Fruit fly (Drosophila melanogaster) whole organism, embryonic: Measurements from ENCODE around the gene CG13250.

Experiments
- Abd-B ChIP-seq: fragments of 200-800 bp; sonication (Bioruptor generic); optimal IDR thresholded peaks from 2 replicates; lab custom pipeline; 2018; ENCODE audit warnings: missing biosample characterization, mild to moderate bottlenecking, missing genetic modification characterization, moderate library complexity
- Aef1 ChIP-seq: fragments of 200-800 bp; sonication (Bioruptor generic); IDR thresholded peaks from 3 replicates; pipeline ENCODE4 v1.3.6; 2022; ENCODE audit warnings: missing biosample characterization, missing genetic modification characterization
- Asciz ChIP-seq: fragments of 200-800 bp; sonication (Bioruptor generic); optimal IDR thresholded peaks from 2 replicates; lab custom pipeline; 2017; ENCODE audit warnings: missing biosample characterization, mild to moderate bottlenecking, missing genetic modification characterization, missing genetic modification reagents
- BEAF-32 ChIP-seq: fragments of 200-800 bp; sonication (Bioruptor generic); optimal IDR thresholded peaks from 3 replicates; lab custom pipeline; 2017; ENCODE audit warnings: missing biosample characterization, missing genetic modification characterization, mild to moderate bottlenecking, moderate library complexity, missing genetic modification reagents
- CG10321 ChIP-seq: fragments of 200-800 bp; sonication (Bioruptor generic); IDR thresholded peaks from 2 replicates; pipeline ENCODE4 v1.3.6; 2022; ENCODE audit warnings: missing biosample characterization, missing genetic modification characterization
- CG10431 ChIP-seq: fragments of 200-800 bp; sonication (Bioruptor generic); optimal IDR thresholded peaks from 3 replicates; lab custom pipeline; 2018; ENCODE audit warnings: missing biosample characterization, mild to moderate bottlenecking, missing genetic modification characterization
- CG11504 ChIP-seq: fragments of 200-800 bp; sonication (Bioruptor generic); optimal IDR thresholded peaks from 3 replicates; lab custom pipeline; 2019; ENCODE audit warnings: missing biosample characterization, mild to moderate bottlenecking, missing genetic modification characterization, moderate library complexity
- CG12942 ChIP-seq: fragments of 200-800 bp; sonication (Bioruptor generic); optimal IDR thresholded peaks from 3 replicates; lab custom pipeline; 2016; ENCODE audit warnings: missing biosample characterization, missing genetic modification characterization
- CG13296 ChIP-seq: fragments of 200-800 bp; sonication (Bioruptor generic); optimal IDR thresholded peaks from 3 replicates; lab custom pipeline; 2018; ENCODE audit warnings: missing biosample characterization, mild to moderate bottlenecking, missing genetic modification characterization
- CG14710 ChIP-seq: fragments of 200-800 bp; sonication (Bioruptor generic); optimal IDR thresholded peaks from 3 replicates; lab custom pipeline; 2019; ENCODE audit warnings: missing biosample characterization, mild to moderate bottlenecking, missing genetic modification characterization, moderate library complexity
- CG15514 ChIP-seq: fragments of 200-800 bp; sonication (Bioruptor generic); optimal IDR thresholded peaks from 3 replicates; lab custom pipeline; 2017; ENCODE audit warnings: missing biosample characterization, missing genetic modification characterization, mild to moderate bottlenecking, moderate library complexity, missing genetic modification reagents
- CG2116 ChIP-seq: fragments of 200-800 bp; sonication (Bioruptor generic); optimal IDR thresholded peaks from 3 replicates; lab custom pipeline; 2018; ENCODE audit warnings: missing biosample characterization, mild to moderate bottlenecking, missing genetic modification characterization
- CG4328 ChIP-seq: fragments of 200-800 bp; sonication (Bioruptor generic); optimal IDR thresholded peaks from 3 replicates; lab custom pipeline; 2017; ENCODE audit warnings: missing biosample characterization, missing genetic modification reagents, missing genetic modification characterization
- CG6272 ChIP-seq: fragments of 200-800 bp; sonication (Bioruptor generic); IDR thresholded peaks from 2 replicates; pipeline ENCODE4 v1.3.6; 2022; ENCODE audit warnings: missing biosample characterization, missing genetic modification characterization
- CG7963 ChIP-seq: fragments of 200-800 bp; sonication (Bioruptor generic); IDR thresholded peaks from 3 replicates; pipeline ENCODE4 v1.3.6; 2022; ENCODE audit warnings: missing biosample characterization, missing genetic modification characterization; ENCODE audit not compliant: partially characterized antibody
- CG8281 ChIP-seq: fragments of 200-800 bp; sonication (Bioruptor generic); optimal IDR thresholded peaks from 2 replicates; lab custom pipeline; 2018; ENCODE audit warnings: missing biosample characterization, mild to moderate bottlenecking, missing genetic modification characterization, moderate library complexity
- CG8944 ChIP-seq: fragments of 200-800 bp; sonication (Bioruptor generic); optimal IDR thresholded peaks from 3 replicates; lab custom pipeline; 2016; ENCODE audit warnings: missing biosample characterization, missing genetic modification characterization
- CG9932 ChIP-seq: fragments of 200-800 bp; sonication (Bioruptor generic); IDR thresholded peaks from 2 replicates; pipeline ENCODE4 v1.3.6; 2022; ENCODE audit warnings: missing biosample characterization, missing genetic modification characterization
- D ChIP-seq, 2 experiments: fragments of 200-800 bp in 1 of 2; fragments of >200 bp in 1 of 2; sonication (Bioruptor generic) in 1 of 2; optimal IDR thresholded peaks; 2 replicates in 1 of 2; 3 replicates in 1 of 2; lab custom pipeline; 2017; ENCODE audit warnings: mild to moderate bottlenecking in 1 of 2, missing biosample characterization in 1 of 2, missing genetic modification characterization in 1 of 2, missing genetic modification reagents in 1 of 2
- D19B ChIP-seq: fragments of 200-800 bp; sonication (Bioruptor generic); optimal IDR thresholded peaks from 2 replicates; lab custom pipeline; 2017; ENCODE audit warnings: missing biosample characterization, mild to moderate bottlenecking, missing genetic modification characterization
- Ets97D ChIP-seq: fragments of 200-800 bp; sonication (Bioruptor generic); optimal IDR thresholded peaks from 3 replicates; lab custom pipeline; 2016; ENCODE audit warnings: missing biosample characterization, missing genetic modification characterization
- HLH4C ChIP-seq: fragments of 200-800 bp; sonication (Bioruptor generic); IDR thresholded peaks from 3 replicates; pipeline ENCODE4 v1.3.6; 2022; ENCODE audit warnings: missing biosample characterization, missing genetic modification characterization; ENCODE audit not compliant: partially characterized antibody
- Hmr ChIP-seq: fragments of 200-800 bp; sonication (Bioruptor generic); optimal IDR thresholded peaks from 3 replicates; lab custom pipeline; 2017; ENCODE audit warnings: mild to moderate bottlenecking, missing biosample characterization, missing genetic modification reagents, missing genetic modification characterization
- MESR4 ChIP-seq: fragments of 200-800 bp; sonication (Bioruptor generic); optimal IDR thresholded peaks from 2 replicates; lab custom pipeline; 2018; ENCODE audit warnings: missing biosample characterization, mild to moderate bottlenecking, missing genetic modification characterization, moderate library complexity
- Med ChIP-seq: fragments of 200-800 bp; sonication (Bioruptor generic); peaks from one replicate; lab custom pipeline; 2016; ENCODE audit warnings: missing biosample characterization, missing genetic modification characterization, mild to moderate bottlenecking, inconsistent platforms, moderate library complexity
- Mrtf ChIP-seq: fragments of 200-800 bp; sonication (Bioruptor generic); IDR thresholded peaks from 3 replicates; pipeline ENCODE4 v1.3.6; 2022; ENCODE audit warnings: missing biosample characterization, missing genetic modification characterization
- Six4 ChIP-seq: fragments of 200-800 bp; sonication (Bioruptor generic); optimal IDR thresholded peaks from 2 replicates; lab custom pipeline; 2016; ENCODE audit warnings: missing biosample characterization, missing genetic modification characterization
- Sry-δ ChIP-seq: fragments of 200-800 bp; sonication (Bioruptor generic); optimal IDR thresholded peaks from 2 replicates; lab custom pipeline; 2016; ENCODE audit warnings: missing biosample characterization, missing genetic modification characterization
- Vsx1 ChIP-seq: fragments of 200-800 bp; sonication (Bioruptor generic); optimal IDR thresholded peaks from 2 replicates; lab custom pipeline; 2017; ENCODE audit warnings: missing biosample characterization, mild to moderate bottlenecking, missing genetic modification characterization, missing genetic modification reagents
- YL-1 ChIP-seq: fragments of 200-800 bp; sonication (Bioruptor generic); optimal IDR thresholded peaks from 3 replicates; lab custom pipeline; 2017; ENCODE audit warnings: missing biosample characterization, mild to moderate bottlenecking, missing genetic modification characterization
- amos ChIP-seq: fragments of 200-800 bp; sonication (Bioruptor generic); IDR thresholded peaks from 2 replicates; pipeline ENCODE4 v1.3.6; 2022; ENCODE audit warnings: missing biosample characterization, missing genetic modification characterization; ENCODE audit not compliant: partially characterized antibody
- corto ChIP-seq: fragments of 200-800 bp; sonication (Bioruptor generic); optimal IDR thresholded peaks from 2 replicates; lab custom pipeline; 2016; ENCODE audit warnings: missing biosample characterization, mild to moderate bottlenecking, missing genetic modification characterization, moderate library complexity
- emc ChIP-seq: fragments of 200-800 bp; sonication (Bioruptor generic); optimal IDR thresholded peaks from 2 replicates; lab custom pipeline; 2016; ENCODE audit warnings: missing biosample characterization, missing genetic modification characterization
- ewg ChIP-seq: fragments of 200-800 bp; sonication (Bioruptor generic); optimal IDR thresholded peaks from 3 replicates; lab custom pipeline; 2017; ENCODE audit warnings: mild to moderate bottlenecking, missing biosample characterization, missing genetic modification reagents, missing genetic modification characterization
- fd3F ChIP-seq: fragments of 200-800 bp; sonication (Bioruptor generic); optimal IDR thresholded peaks from 2 replicates; lab custom pipeline; 2018; ENCODE audit warnings: missing biosample characterization, mild to moderate bottlenecking, missing genetic modification characterization, moderate library complexity
- fd64A ChIP-seq: fragments of 200-800 bp; sonication (Bioruptor generic); optimal IDR thresholded peaks from 3 replicates; lab custom pipeline; 2018; ENCODE audit warnings: missing biosample characterization, mild to moderate bottlenecking, missing genetic modification characterization
- gce ChIP-seq: fragments of 200-800 bp; sonication (Bioruptor generic); IDR thresholded peaks from 3 replicates; pipeline ENCODE4 v1.3.6; 2022; ENCODE audit warnings: missing biosample characterization, missing genetic modification characterization
- gfzf ChIP-seq: fragments of 200-800 bp; sonication (Bioruptor generic); optimal IDR thresholded peaks from 2 replicates; lab custom pipeline; 2016; ENCODE audit warnings: missing biosample characterization, mild to moderate bottlenecking, missing genetic modification characterization, moderate library complexity
- hbn ChIP-seq: fragments of 200-800 bp; sonication (Bioruptor generic); IDR thresholded peaks from 2 replicates; pipeline ENCODE4 v1.3.6; 2022; ENCODE audit warnings: missing biosample characterization, missing genetic modification characterization; ENCODE audit not compliant: partially characterized antibody
- hkb ChIP-seq, 2 experiments: fragments of 200-800 bp in 1 of 2; fragments of >200 bp in 1 of 2; sonication (Bioruptor generic) in 1 of 2; IDR thresholded peaks in 1 of 2; optimal IDR thresholded peaks in 1 of 2; 2 replicates each; pipeline versions ENCODE4 v1.3.6 to Lab custom; 2017 to 2022; ENCODE audit warnings: missing biosample characterization in 1 of 2, missing genetic modification characterization in 1 of 2
- pfk ChIP-seq: fragments of 200-800 bp; sonication (Bioruptor generic); optimal IDR thresholded peaks from 2 replicates; lab custom pipeline; 2018; ENCODE audit warnings: missing biosample characterization, mild to moderate bottlenecking, missing genetic modification characterization, moderate library complexity
- sens ChIP-seq: fragments of 200-800 bp; sonication (Bioruptor generic); peaks from one replicate; lab custom pipeline; 2016; ENCODE audit warnings: missing biosample characterization, missing genetic modification characterization
- sob ChIP-seq: fragments of 200-800 bp; sonication (Bioruptor generic); IDR thresholded peaks from 2 replicates; pipeline ENCODE4 v1.3.6; 2022; ENCODE audit warnings: missing biosample characterization, missing genetic modification characterization
- tll ChIP-seq, 2 experiments: fragments of 200-800 bp in 1 of 2; fragments of >200 bp in 1 of 2; sonication (Bioruptor generic) in 1 of 2; optimal IDR thresholded peaks; 2 replicates each; lab custom pipeline; 2017 to 2019; ENCODE audit warnings: missing biosample characterization in 2 of 2, missing genetic modification characterization in 2 of 2, mild to moderate bottlenecking in 1 of 2, moderate library complexity in 1 of 2
- trem ChIP-seq: fragments of 200-800 bp; optimal IDR thresholded peaks from 3 replicates; lab custom pipeline; 2019; ENCODE audit warnings: missing biosample characterization, mild to moderate bottlenecking, missing genetic modification characterization, moderate library complexity
- unc-4 ChIP-seq: fragments of 200-800 bp; sonication (Bioruptor generic); IDR thresholded peaks from 2 replicates; pipeline ENCODE4 v1.3.6; 2022; ENCODE audit warnings: missing biosample characterization, missing genetic modification characterization; ENCODE audit not compliant: partially characterized antibody
- z ChIP-seq: fragments of 200-800 bp; sonication (Bioruptor generic); IDR thresholded peaks from 3 replicates; pipeline ENCODE4 v1.3.6; 2022; ENCODE audit warnings: missing biosample characterization, missing genetic modification characterization

CG13250 gene

DNA sequence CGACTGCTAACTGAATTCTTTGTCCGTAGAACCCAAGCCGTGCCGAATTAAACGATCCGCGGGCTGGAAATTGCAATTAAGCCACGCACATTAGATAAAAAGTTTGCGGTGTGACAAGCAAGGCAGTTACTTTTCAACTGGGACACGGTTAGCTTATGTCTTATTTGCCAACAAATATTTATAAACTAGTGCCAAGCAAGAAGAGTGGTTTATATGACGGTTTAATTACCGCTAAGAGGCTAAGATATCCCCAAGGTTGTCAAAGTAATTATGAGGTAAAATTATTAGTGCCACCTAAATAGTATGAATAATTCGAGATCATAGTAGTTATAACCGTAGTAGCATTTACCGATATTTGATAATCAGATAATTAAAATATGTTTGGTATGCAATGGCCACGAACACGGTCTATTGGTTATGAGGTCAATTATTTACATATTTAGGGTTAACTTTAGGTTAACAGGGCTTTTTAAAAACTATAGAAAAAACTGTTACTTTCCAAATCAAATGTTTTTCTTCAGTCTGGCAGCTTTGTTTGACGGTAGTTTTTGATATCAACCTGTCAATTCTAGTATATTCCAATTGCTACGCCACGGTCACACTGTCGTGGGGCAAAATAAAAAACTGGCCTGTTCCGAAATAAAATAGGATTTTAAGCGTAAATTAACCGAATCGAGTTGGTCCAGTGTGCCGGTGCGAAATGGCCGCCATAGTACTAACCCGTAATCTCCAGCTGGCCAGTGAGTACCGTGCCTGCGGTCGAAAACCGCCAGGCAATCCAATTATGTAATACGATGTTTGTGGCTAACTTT is 38.5 kb upstream of the CG13250 start, which contains the start of gene ZnT77C (continued):
- TF ChIP-seq pfk (GFP tag; lab: Kevin White, UChicago) (no peak), Hmr (GFP tag; lab: Kevin White, UChicago) (peak; percentile 15), Med (GFP tag; lab: Kevin White, UChicago) (peak; percentile 32), CG12942 (no peak), Ets97D (GFP tag; lab: Kevin White, UChicago) (peak; percentile 29), fd3F (GFP tag; lab: Kevin White, UChicago) (peak; percentile 24), CG7963 (GFP tag; lab: Robert Waterston, UW) (no peak), Mrtf (GFP tag; lab: Robert Waterston, UW) (no peak), CG15514 (peak; percentile 3), gfzf (GFP tag; lab: Kevin White, UChicago) (peak; percentile 84), fd64A (GFP tag; lab: Kevin White, UChicago) (no peak), HLH4C (GFP tag; lab: Robert Waterston, UW) (no peak), D19B (no peak), CG9932 (GFP tag; lab: Robert Waterston, UW) (no peak), CG13296 (peak; percentile 77), sob (no peak), CG8944 (GFP tag; lab: Kevin White, UChicago) (no peak), CG2116 (peak; percentile 44), trem (peak; percentile 73), CG11504 (tag; lab: Kevin White, UChicago) (peak; percentile 57), Sry-δ (GFP tag; lab: Kevin White, UChicago) (peak; percentile 5), emc (GFP tag; lab: Kevin White, UChicago) (no peak), tll (GFP tag; optimal IDR thresholded peaks at IDR 0.05; lab: Kevin White, UChicago) (no peak), CG6272 (GFP tag; lab: Robert Waterston, UW) (no peak), Abd-B (GFP tag; lab: Kevin White, UChicago) (peak; percentile 2), amos (GFP tag; lab: Robert Waterston, UW) (peak; percentile 25; the same call in 1 of the 2 replicates), Vsx1 (no peak), hbn (GFP tag; lab: Robert Waterston, UW) (no peak), CG4328 (GFP tag; lab: Kevin White, UChicago) (no peak), CG8281 (tag; lab: Kevin White, UChicago) (peak; percentile 90), Aef1 (GFP tag; lab: Robert Waterston, UW) (no peak), CG14710 (peak; percentile 13), gce (GFP tag; lab: Robert Waterston, UW) (no peak), sens (GFP tag; lab: Kevin White, UChicago) (peak; percentile 70), corto (GFP tag; lab: Kevin White, UChicago) (no peak), ewg (GFP tag; lab: Kevin White, UChicago) (no peak), Six4 (GFP tag; lab: Kevin White, UChicago) (no peak), YL-1 (GFP tag; lab: Kevin White, UChicago) (peak; percentile 32), BEAF-32 (GFP tag; lab: Kevin White, UChicago) (peak; percentile 41), unc-4 (GFP tag; lab: Robert Waterston, UW) (no peak), CG10431 (GFP tag; lab: Kevin White, UChicago) (no peak), z (no peak), MESR4 (GFP tag; lab: Kevin White, UChicago) (peak; percentile 79), Asciz (GFP tag; lab: Kevin White, UChicago) (no peak), hkb (optimal IDR thresholded peaks at IDR 0.05; lab: Kevin White, UChicago) (no peak), hkb (GFP tag; IDR thresholded peaks at IDR 0.05; lab: Robert Waterston, UW) (no peak), CG10321 (GFP tag; lab: Robert Waterston, UW) (no peak), D (optimal IDR thresholded peaks at IDR 0.05; lab: Kevin White, UChicago) (no peak), D (GFP tag; optimal IDR thresholded peaks at IDR 0.05; lab: Kevin White, UChicago) (no peak)
